Fruit fly (Drosophila melanogaster) whole organism, embryonic: ENCODE data around the gene CG11353.

ENCODE experiments used
- Adf1 ChIP-seq: fragments of 200-800 bp; sonication (Bioruptor generic); IDR thresholded peaks from 2 replicates; pipeline ENCODE4 v1.3.6; 2022; ENCODE audit warnings: missing biosample characterization, missing genetic modification characterization
- Awh ChIP-seq: fragments of 200-800 bp; sonication (Bioruptor generic); IDR thresholded peaks from 2 replicates; pipeline ENCODE4, ENCODE4 v1.3.6; 2022; ENCODE audit warnings: missing biosample characterization, missing genetic modification characterization
- Bteb2 ChIP-seq: fragments of 200-800 bp; sonication (Bioruptor generic); optimal IDR thresholded peaks from 2 replicates; lab custom pipeline; 2016; ENCODE audit warnings: missing biosample characterization, missing genetic modification characterization
- CG10979 ChIP-seq: fragments of 200-800 bp; sonication (Bioruptor generic); optimal IDR thresholded peaks from 2 replicates; lab custom pipeline; 2018; ENCODE audit warnings: missing biosample characterization, mild to moderate bottlenecking, missing genetic modification characterization, moderate library complexity
- CG12299 ChIP-seq: fragments of 200-800 bp; sonication (Bioruptor generic); optimal IDR thresholded peaks from 2 replicates; lab custom pipeline; 2018; ENCODE audit warnings: missing biosample characterization, mild to moderate bottlenecking, missing genetic modification characterization
- CG12659 ChIP-seq: fragments of 200-800 bp; sonication (Bioruptor generic); optimal IDR thresholded peaks from 3 replicates; lab custom pipeline; 2017; ENCODE audit warnings: mild to moderate bottlenecking, missing biosample characterization, missing genetic modification reagents, missing genetic modification characterization
- CG14710 ChIP-seq: fragments of 200-800 bp; sonication (Bioruptor generic); optimal IDR thresholded peaks from 3 replicates; lab custom pipeline; 2019; ENCODE audit warnings: missing biosample characterization, mild to moderate bottlenecking, missing genetic modification characterization, moderate library complexity
- CG17361 ChIP-seq: fragments of 200-800 bp; sonication (Bioruptor generic); IDR thresholded peaks from 3 replicates; pipeline ENCODE4 v1.3.6; 2022; ENCODE audit warnings: missing biosample characterization, missing genetic modification characterization
- CG2116 ChIP-seq: fragments of 200-800 bp; sonication (Bioruptor generic); optimal IDR thresholded peaks from 3 replicates; lab custom pipeline; 2018; ENCODE audit warnings: missing biosample characterization, mild to moderate bottlenecking, missing genetic modification characterization
- CG3995 ChIP-seq: fragments of 200-800 bp; sonication (Bioruptor generic); optimal IDR thresholded peaks from 3 replicates; lab custom pipeline; 2016; ENCODE audit warnings: missing biosample characterization, missing genetic modification characterization
- CG4282 ChIP-seq: fragments of 200-800 bp; sonication (Bioruptor generic); optimal IDR thresholded peaks from 2 replicates; lab custom pipeline; 2016; ENCODE audit warnings: missing biosample characterization, missing genetic modification characterization
- CG4404 ChIP-seq: fragments of 200-800 bp; sonication (Bioruptor generic); IDR thresholded peaks from 2 replicates; pipeline ENCODE4 v1.3.6; 2022; ENCODE audit warnings: missing biosample characterization, missing genetic modification characterization
- CG4730 ChIP-seq: fragments of 200-800 bp; sonication (Bioruptor generic); IDR thresholded peaks from 2 replicates; pipeline ENCODE4 v1.3.6; 2022; ENCODE audit warnings: missing biosample characterization, missing genetic modification characterization
- CG8765 ChIP-seq: fragments of 200-800 bp; sonication (Bioruptor generic); IDR thresholded peaks from 2 replicates; pipeline ENCODE4 v1.3.6; 2022; ENCODE audit warnings: missing biosample characterization, missing genetic modification characterization
- CG8924 ChIP-seq: fragments of 200-800 bp; optimal IDR thresholded peaks from 3 replicates; lab custom pipeline; 2019; ENCODE audit warnings: missing biosample characterization, mild to moderate bottlenecking, missing genetic modification characterization, moderate library complexity
- CG9797 ChIP-seq: fragments of 200-800 bp; sonication (Bioruptor generic); optimal IDR thresholded peaks from 3 replicates; lab custom pipeline; 2018; ENCODE audit warnings: missing biosample characterization, mild to moderate bottlenecking, missing genetic modification characterization
- CHES-1-like ChIP-seq: fragments of 200-800 bp; sonication (Bioruptor generic); optimal IDR thresholded peaks from 2 replicates; lab custom pipeline; 2016; ENCODE audit warnings: missing biosample characterization, missing genetic modification characterization
- Chrac-16 ChIP-seq: fragments of 200-800 bp; sonication (Bioruptor generic); optimal IDR thresholded peaks from 3 replicates; lab custom pipeline; 2016; ENCODE audit warnings: missing biosample characterization, missing genetic modification characterization
- D19A ChIP-seq: fragments of 200-800 bp; optimal IDR thresholded peaks from 3 replicates; lab custom pipeline; 2019; ENCODE audit warnings: missing biosample characterization, mild to moderate bottlenecking, missing genetic modification characterization, moderate library complexity
- Deaf1 ChIP-seq: fragments of 200-800 bp; optimal IDR thresholded peaks from 3 replicates; lab custom pipeline; 2019; ENCODE audit warnings: missing biosample characterization, mild to moderate bottlenecking, missing genetic modification characterization, moderate library complexity
- Doc3 ChIP-seq: fragments of 200-800 bp; sonication (Bioruptor generic); IDR thresholded peaks from 3 replicates; pipeline ENCODE4 v1.3.6; 2022; ENCODE audit warnings: missing biosample characterization, missing genetic modification characterization; ENCODE audit not compliant: partially characterized antibody
- Ets97D ChIP-seq: fragments of 200-800 bp; sonication (Bioruptor generic); optimal IDR thresholded peaks from 3 replicates; lab custom pipeline; 2016; ENCODE audit warnings: missing biosample characterization, missing genetic modification characterization
- Hand ChIP-seq: fragments of 200-800 bp; sonication (Bioruptor generic); optimal IDR thresholded peaks from 2 replicates; lab custom pipeline; 2017; ENCODE audit warnings: mild to moderate bottlenecking, missing biosample characterization, missing genetic modification reagents, missing genetic modification characterization
- Hmx ChIP-seq: fragments of 200-800 bp; sonication (Bioruptor generic); optimal IDR thresholded peaks from 2 replicates; lab custom pipeline; 2016; ENCODE audit warnings: missing biosample characterization, missing genetic modification characterization
- MTF-1 ChIP-seq: fragments of 200-800 bp; sonication (Bioruptor generic); optimal IDR thresholded peaks from 2 replicates; lab custom pipeline; 2018; ENCODE audit warnings: missing biosample characterization, mild to moderate bottlenecking, missing genetic modification characterization, borderline replicate concordance
- NK7.1 ChIP-seq: fragments of 200-800 bp; sonication (Bioruptor generic); optimal IDR thresholded peaks from 3 replicates; lab custom pipeline; 2016; ENCODE audit warnings: missing biosample characterization, missing genetic modification characterization
- Sin3A ChIP-seq: fragments of >200 bp; optimal IDR thresholded peaks from 2 replicates; lab custom pipeline; 2018
- Ssrp ChIP-seq: fragments of 200-800 bp; sonication (Bioruptor generic); optimal IDR thresholded peaks from 2 replicates; lab custom pipeline; 2018; ENCODE audit warnings: missing biosample characterization, mild to moderate bottlenecking, missing genetic modification characterization, moderate library complexity
- amos ChIP-seq: fragments of 200-800 bp; sonication (Bioruptor generic); IDR thresholded peaks from 2 replicates; pipeline ENCODE4 v1.3.6; 2022; ENCODE audit warnings: missing biosample characterization, missing genetic modification characterization; ENCODE audit not compliant: partially characterized antibody
- bowl ChIP-seq: fragments of 200-800 bp; sonication (Bioruptor generic); IDR thresholded peaks from 2 replicates; pipeline ENCODE4 v1.3.6; 2022; ENCODE audit warnings: missing biosample characterization, missing genetic modification characterization
- disco-r ChIP-seq: fragments of 200-800 bp; sonication (Bioruptor generic); optimal IDR thresholded peaks from 2 replicates; lab custom pipeline; 2016; ENCODE audit warnings: missing biosample characterization, missing genetic modification characterization
- dm ChIP-seq: fragments of 200-800 bp; sonication (Bioruptor generic); optimal IDR thresholded peaks from 3 replicates; lab custom pipeline; 2016; ENCODE audit warnings: missing biosample characterization, missing genetic modification characterization
- dmrt99B ChIP-seq: fragments of 200-800 bp; sonication (Bioruptor generic); optimal IDR thresholded peaks from 2 replicates; lab custom pipeline; 2018; ENCODE audit warnings: missing biosample characterization, mild to moderate bottlenecking, missing genetic modification characterization, moderate library complexity
- dpn ChIP-seq, 2 experiments: fragments of 200-800 bp; sonication (Bioruptor generic); optimal IDR thresholded peaks; 3 replicates each; lab custom pipeline; 2016; ENCODE audit warnings: missing biosample characterization in 2 of 2, missing genetic modification characterization in 2 of 2
- exex ChIP-seq: fragments of 200-800 bp; sonication (Bioruptor generic); optimal IDR thresholded peaks from 4 replicates; lab custom pipeline; 2018; ENCODE audit warnings: missing biosample characterization, mild to moderate bottlenecking, missing genetic modification characterization, moderate library complexity
- hkb ChIP-seq, 2 experiments: fragments of 200-800 bp in 1 of 2; fragments of >200 bp in 1 of 2; sonication (Bioruptor generic) in 1 of 2; IDR thresholded peaks in 1 of 2; optimal IDR thresholded peaks in 1 of 2; 2 replicates each; pipeline versions ENCODE4 v1.3.6 to Lab custom; 2017 to 2022; ENCODE audit warnings: missing biosample characterization in 1 of 2, missing genetic modification characterization in 1 of 2
- knrl ChIP-seq: fragments of 200-800 bp; sonication (Bioruptor generic); IDR thresholded peaks from 3 replicates; pipeline ENCODE4 v1.3.6; 2022; ENCODE audit warnings: missing biosample characterization, missing genetic modification characterization; ENCODE audit not compliant: partially characterized antibody
- lilli ChIP-seq: fragments of 200-800 bp; sonication (Bioruptor generic); optimal IDR thresholded peaks from 3 replicates; lab custom pipeline; 2016; ENCODE audit warnings: missing biosample characterization, missing genetic modification characterization
- nerfin-2 ChIP-seq: fragments of 200-800 bp; sonication (Bioruptor generic); IDR thresholded peaks from 2 replicates; pipeline ENCODE4 v1.3.6; 2022; ENCODE audit warnings: missing biosample characterization, missing genetic modification characterization; ENCODE audit not compliant: partially characterized antibody
- nom ChIP-seq: fragments of 200-800 bp; sonication (Bioruptor generic); optimal IDR thresholded peaks from 2 replicates; lab custom pipeline; 2017; ENCODE audit warnings: missing biosample characterization, missing genetic modification characterization, mild to moderate bottlenecking, moderate library complexity, missing genetic modification reagents
- oc ChIP-seq: fragments of 200-800 bp; sonication (Bioruptor generic); optimal IDR thresholded peaks from 2 replicates; lab custom pipeline; 2018; ENCODE audit warnings: missing biosample characterization, mild to moderate bottlenecking, missing genetic modification characterization, moderate library complexity
- pfk ChIP-seq: fragments of 200-800 bp; sonication (Bioruptor generic); optimal IDR thresholded peaks from 2 replicates; lab custom pipeline; 2018; ENCODE audit warnings: missing biosample characterization, mild to moderate bottlenecking, missing genetic modification characterization, moderate library complexity
- pita ChIP-seq: fragments of 200-800 bp; sonication (Bioruptor generic); optimal IDR thresholded peaks from 2 replicates; lab custom pipeline; 2017; ENCODE audit warnings: missing biosample characterization, mild to moderate bottlenecking, missing genetic modification characterization
- repo ChIP-seq: fragments of 200-800 bp; sonication (Bioruptor generic); optimal IDR thresholded peaks from 2 replicates; lab custom pipeline; 2016; ENCODE audit warnings: missing biosample characterization, missing genetic modification characterization
- sima ChIP-seq: fragments of 200-800 bp; sonication (Bioruptor generic); optimal IDR thresholded peaks from 2 replicates; lab custom pipeline; 2016; ENCODE audit warnings: missing biosample characterization, missing genetic modification characterization
- slbo ChIP-seq: fragments of 200-800 bp; sonication (Bioruptor generic); IDR thresholded peaks from 2 replicates; pipeline ENCODE4 v1.3.6; 2022; ENCODE audit warnings: missing biosample characterization, missing genetic modification characterization
- slou ChIP-seq: fragments of 200-800 bp; sonication (Bioruptor generic); optimal IDR thresholded peaks from 3 replicates; lab custom pipeline; 2016; ENCODE audit warnings: missing biosample characterization, missing genetic modification characterization
- wek ChIP-seq: fragments of 200-800 bp; sonication (Bioruptor generic); optimal IDR thresholded peaks from 3 replicates; lab custom pipeline; 2018; ENCODE audit warnings: missing biosample characterization, mild to moderate bottlenecking, missing genetic modification characterization, moderate library complexity

CG11353 gene

DNA sequence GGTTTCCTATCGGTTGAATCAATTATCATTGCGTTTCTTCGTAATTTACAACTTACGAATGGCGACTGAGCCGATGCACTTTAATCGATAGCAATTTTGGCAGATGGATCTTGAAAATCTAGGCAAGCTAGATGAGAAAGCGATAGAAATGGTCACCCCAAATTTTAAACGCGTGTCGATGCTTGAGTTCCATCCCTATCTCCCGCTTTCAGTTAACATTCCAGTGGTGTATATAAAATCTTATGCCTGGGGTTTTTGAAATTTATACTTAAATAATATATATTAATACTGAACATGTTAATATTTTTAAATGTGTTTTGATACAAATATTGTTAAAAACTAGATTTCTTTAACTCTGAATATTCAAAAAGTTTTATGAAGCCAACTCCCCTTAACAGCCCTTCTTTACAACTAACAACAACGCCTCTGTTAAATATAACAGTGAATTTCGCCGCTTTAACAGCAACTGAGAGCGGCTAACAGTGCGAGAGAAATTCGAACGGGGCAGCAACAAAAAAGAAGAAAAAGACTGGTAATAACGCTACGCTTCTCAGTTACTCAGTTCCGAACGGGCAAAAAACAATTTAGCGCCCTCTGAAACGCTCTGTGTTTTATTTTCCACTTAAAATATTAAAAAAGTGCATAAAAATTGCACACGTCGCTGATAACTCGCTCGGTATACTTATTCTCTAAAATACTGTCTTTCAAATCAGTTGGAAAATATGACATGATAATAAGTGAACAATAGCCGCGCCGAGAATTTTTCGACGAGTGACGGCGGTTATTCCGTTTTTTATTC, 8.8 kb downstream of the CG11353 start, which contains the start of gene CG11357 (continued):
- TF ChIP-seq dmrt99B (tag; lab: Kevin White, UChicago) (peak; percentile 99), CG4730 (peak; percentile 98), oc (peak; percentile 99), CG17361 (GFP tag; lab: Robert Waterston, UW) (peak; percentile 98), knrl (GFP tag; lab: Robert Waterston, UW) (peak; percentile 81), pita (no peak), CG8924 (tag; lab: Kevin White, UChicago) (peak; percentile 99), Doc3 (peak; percentile 74), slou (GFP tag; lab: Kevin White, UChicago) (peak; percentile 92), slbo (GFP tag; lab: Robert Waterston, UW) (peak; percentile 99), Ets97D (GFP tag; lab: Kevin White, UChicago) (peak; percentile 64), Hand (GFP tag; lab: Kevin White, UChicago) (peak; percentile 98), CG3995 (GFP tag; lab: Kevin White, UChicago) (peak; percentile 50), NK7.1 (GFP tag; lab: Kevin White, UChicago) (peak; percentile 66), Ssrp (tag; lab: Kevin White, UChicago) (peak; percentile 98), MTF-1 (GFP tag; lab: Kevin White, UChicago) (peak; percentile 96), Chrac-16 (GFP tag; lab: Kevin White, UChicago) (peak; percentile 97), CG14710 (peak; percentile 97), hkb (optimal IDR thresholded peaks at IDR 0.05; lab: Kevin White, UChicago) (no peak), hkb (GFP tag; IDR thresholded peaks at IDR 0.05; lab: Robert Waterston, UW) (peak; percentile 99), CG4404 (peak; percentile 98), dm (peak; percentile 46), Sin3A (lab: Kevin White, UChicago) (no peak), nom (GFP tag; lab: Kevin White, UChicago) (peak; percentile 98), Deaf1 (tag; lab: Kevin White, UChicago) (peak; percentile 89), CHES-1-like (GFP tag; lab: Kevin White, UChicago) (peak; percentile 88), Awh (peak; percentile 99), exex (tag; lab: Kevin White, UChicago) (peak; percentile 94), CG2116 (GFP tag; lab: Kevin White, UChicago) (peak; percentile 82), sima (GFP tag; lab: Kevin White, UChicago) (peak; percentile 74), wek (GFP tag; lab: Kevin White, UChicago) (peak; percentile 84), CG12659 (peak; percentile 99), dpn (GFP tag; optimal IDR thresholded peaks at IDR 0.05; lab: Kevin White, UChicago) (peak; percentile 86 to 99), CG4282 (peak; percentile 31), CG10979 (peak; percentile 99), Bteb2 (peak; percentile 91), pfk (peak; percentile 70), amos (peak; percentile 86), CG9797 (GFP tag; lab: Kevin White, UChicago) (peak; percentile 62), repo (peak; percentile 73), CG8765 (GFP tag; lab: Robert Waterston, UW) (peak; percentile 97), bowl (GFP tag; lab: Robert Waterston, UW) (peak; percentile 97), disco-r (GFP tag; lab: Kevin White, UChicago) (peak; percentile 21), Adf1 (GFP tag; lab: Robert Waterston, UW) (peak; percentile 87), CG12299 (peak; percentile 99), Hmx (GFP tag; lab: Kevin White, UChicago) (peak; percentile 58), D19A (peak; percentile 97), lilli (GFP tag; lab: Kevin White, UChicago) (peak; percentile 95), nerfin-2 (GFP tag; lab: Robert Waterston, UW) (peak; percentile 54)
